Worm (Caenorhabditis elegans) whole organism, L4/young adult: ENCODE results near the gene Y62E10A.24.

ENCODE experiments used
- W03F9.2 ChIP-seq: fragments of 150-350 bp; optimal IDR thresholded peaks from 2 replicates; lab custom pipeline; 2014; ENCODE audit warnings: missing biosample characterization, missing genetic modification characterization
- dao-5 ChIP-seq: sonication (generic microtip); optimal IDR thresholded peaks from 2 replicates; lab custom pipeline; 2016; ENCODE audit warnings: missing genotype, missing genetic modification characterization, moderate library complexity, missing compliant biosample characterization
- him-1 ChIP-seq: sonication (generic microtip); optimal IDR thresholded peaks from 2 replicates; lab custom pipeline; 2016; ENCODE audit warnings: missing genotype, missing genetic modification reagents, missing genetic modification characterization, missing compliant biosample characterization

- TF ChIP-seq W03F9.2 (tag; lab: Kevin White, UChicago) (no peak), him-1 (no peak), dao-5 (no peak)
These were observed 25.9 kb downstream of the Y62E10A.24 start for ce11 chrIV:13396375-13396774.
